Worm (Caenorhabditis elegans): ENCODE data around the gene anoh-1.

Gene anoh-1

DNA sequence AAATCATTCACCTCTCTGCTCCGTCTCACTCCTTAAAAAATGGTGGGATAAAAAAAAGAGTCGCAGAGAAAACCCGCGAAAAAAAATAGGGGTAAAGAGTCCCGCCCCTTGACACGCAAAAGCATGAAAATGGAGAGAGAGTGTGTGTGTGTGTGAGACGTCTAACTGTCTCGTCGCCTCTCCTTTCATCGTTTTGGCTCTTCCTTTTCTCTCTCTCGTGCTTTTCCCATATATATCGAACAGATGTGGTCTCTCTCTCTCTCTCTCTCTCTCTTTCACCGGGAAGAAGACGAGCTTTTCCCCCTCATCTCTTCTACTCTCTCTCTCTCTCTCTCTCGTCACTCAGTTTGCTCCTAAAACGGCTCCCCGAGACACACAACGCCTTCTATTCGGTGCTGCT is 29.4 kb downstream of the anoh-1 start (continued):
- no peak for TF ChIP-seq ztf-22 (GFP tag; optimal IDR thresholded peaks at IDR 0.05)
- TF ChIP-seq hmg-1.2 (GFP tag; IDR thresholded peaks at IDR 0.05) = peak; percentile 67; the same call in 1 of the 2 replicates
- no peak for TF ChIP-seq mel-28 (tag; optimal IDR thresholded peaks at IDR 0.05; ENCODE audit: borderline replicate concordance)
- no peak for TF ChIP-seq dpl-1 (GFP tag; optimal IDR thresholded peaks at IDR 0.05)
- TF ChIP-seq lsy-27 (tag; optimal IDR thresholded peaks at IDR 0.05; ENCODE audit: borderline replicate concordance, insufficient read depth) = no peak
- no peak for TF ChIP-seq hlh-26 (GFP tag; conservative IDR thresholded peaks at IDR 0.05)
- TF ChIP-seq tlf-1 (GFP tag; optimal IDR thresholded peaks at IDR 0.05) = no peak
- peak; percentile 37 for TF ChIP-seq nhr-80 (tag; optimal IDR thresholded peaks at IDR 0.05)
- no peak for TF ChIP-seq ztf-18 (tag; optimal IDR thresholded peaks at IDR 0.05)
- no peak for TF ChIP-seq hsf-1 (GFP tag; IDR thresholded peaks at IDR 0.05)
- TF ChIP-seq lin-40 (tag; optimal IDR thresholded peaks at IDR 0.05) = peak; percentile 62
- no peak for TF ChIP-seq ztf-26 (tag; optimal IDR thresholded peaks at IDR 0.05)
- peak; percentile 29; the same call in 1 of the 2 replicates for TF ChIP-seq pbrm-1 (GFP tag; IDR thresholded peaks at IDR 0.05)
- TF ChIP-seq Y56A3A.18 (GFP tag; IDR thresholded peaks at IDR 0.05) = no peak
- TF ChIP-seq lir-1 (GFP tag; conservative IDR thresholded peaks at IDR 0.05) = no peak
- no peak for TF ChIP-seq attf-6 (GFP tag; IDR thresholded peaks at IDR 0.05)
- TF ChIP-seq atf-7 (tag; optimal IDR thresholded peaks at IDR 0.05) = peak; percentile 27
- no peak for TF ChIP-seq ZK185.1 (tag; optimal IDR thresholded peaks at IDR 0.05; ENCODE audit: poor library complexity, severe bottlenecking)
- peak; percentile 2 for TF ChIP-seq chd-7 (tag; optimal IDR thresholded peaks at IDR 0.05)
- no peak for TF ChIP-seq rcor-1 (GFP tag; IDR thresholded peaks at IDR 0.05)
- no peak for TF ChIP-seq ceh-79 (tag; optimal IDR thresholded peaks at IDR 0.05)
- no peak for TF ChIP-seq ztf-6 (GFP tag; IDR thresholded peaks at IDR 0.05)
- TF ChIP-seq xnd-1 (tag; optimal IDR thresholded peaks at IDR 0.05) = no peak
- no peak for TF ChIP-seq lsl-1 (GFP tag; optimal IDR thresholded peaks at IDR 0.05)
- TF ChIP-seq ceh-40 (GFP tag; IDR thresholded peaks at IDR 0.05) = no peak
- no peak for TF ChIP-seq gei-17 (GFP tag; optimal IDR thresholded peaks at IDR 0.05)
- no peak for TF ChIP-seq repo-1 (tag; optimal IDR thresholded peaks at IDR 0.05)
- TF ChIP-seq Y79H2A.3 (GFP tag; conservative IDR thresholded peaks at IDR 0.05) = no peak

DNA sequence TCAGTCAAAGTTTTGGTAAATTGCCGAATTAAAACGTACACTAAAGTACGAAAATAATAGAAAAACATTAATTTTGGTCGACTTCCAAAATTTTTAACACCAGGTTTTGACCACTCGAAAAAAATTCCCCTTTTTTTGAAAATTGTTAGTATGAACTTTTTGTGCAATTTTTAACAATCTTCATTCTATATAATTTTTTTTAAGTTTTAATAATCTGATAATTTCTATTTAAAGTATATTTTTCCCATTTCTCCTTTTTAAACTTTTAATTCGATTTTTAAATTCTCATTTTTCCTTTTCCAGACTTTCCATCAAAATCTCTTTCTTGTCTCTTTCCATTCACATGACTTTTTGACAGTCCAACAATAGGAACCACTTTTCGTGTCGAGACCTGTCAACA is 30.6 kb downstream of the anoh-1 start, which contains the start of gene unc-64:
unc-64 (plus strand) TSS at position 301 of the 400 bp plus-strand sequence.
- TF ChIP-seq aptf-2 (GFP tag; conservative IDR thresholded peaks at IDR 0.05) = no peak
- TF ChIP-seq ztf-3 (GFP tag; optimal IDR thresholded peaks at IDR 0.05) = no peak
- no peak for TF ChIP-seq madf-6 (GFP tag; IDR thresholded peaks at IDR 0.05)
- no peak for TF ChIP-seq hmg-20 (GFP tag; IDR thresholded peaks at IDR 0.05)
- TF ChIP-seq athp-1 (tag; optimal IDR thresholded peaks at IDR 0.05) = no peak
- TF ChIP-seq pha-4 (tag; optimal IDR thresholded peaks at IDR 0.05) = no peak
- TF ChIP-seq hlh-26 (GFP tag; conservative IDR thresholded peaks at IDR 0.05) = no peak

DNA sequence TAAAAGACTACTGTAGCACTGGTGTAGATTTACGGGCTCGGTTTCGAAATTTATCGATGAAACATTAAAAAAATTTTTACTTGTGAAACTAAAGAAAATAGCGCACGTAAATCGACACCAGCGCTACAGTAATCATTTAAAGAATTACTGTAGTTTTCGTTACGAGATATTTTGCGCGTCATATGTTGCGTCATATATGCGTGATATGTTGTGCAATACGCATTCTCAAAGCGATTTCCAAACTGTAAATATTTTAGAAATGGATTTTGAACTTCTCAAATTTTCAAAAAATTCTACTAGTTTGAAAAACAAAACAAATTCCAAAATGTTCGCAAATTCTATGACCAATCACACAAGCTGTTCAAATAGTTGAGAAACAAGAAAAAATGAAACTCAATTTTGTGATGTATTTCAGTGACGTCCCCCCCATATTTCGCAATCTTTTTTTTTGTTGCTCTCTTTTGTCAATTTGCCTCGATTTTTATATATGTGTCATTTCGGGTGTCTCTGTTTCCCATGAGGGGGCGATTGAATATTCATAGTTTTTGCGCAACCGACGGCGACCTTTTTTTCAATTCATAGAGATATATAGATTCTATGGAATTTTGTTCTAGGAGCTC is 31.6 kb downstream of the anoh-1 start:
- TF ChIP-seq cebp-1 (GFP tag; IDR thresholded peaks at IDR 0.05) (peak; percentile 57; the same call in 1 of the 2 replicates), cebp-1 (tag; optimal IDR thresholded peaks at IDR 0.05) (peak; percentile 95), dox-1 (GFP tag; IDR thresholded peaks at IDR 0.05) (no peak), lin-35 (GFP tag; optimal IDR thresholded peaks at IDR 0.05) (peak in 1 of 3 experiments; percentile 44)
